Worm (Caenorhabditis elegans): ENCODE data around the gene col-40.

The col-40 gene

DNA sequence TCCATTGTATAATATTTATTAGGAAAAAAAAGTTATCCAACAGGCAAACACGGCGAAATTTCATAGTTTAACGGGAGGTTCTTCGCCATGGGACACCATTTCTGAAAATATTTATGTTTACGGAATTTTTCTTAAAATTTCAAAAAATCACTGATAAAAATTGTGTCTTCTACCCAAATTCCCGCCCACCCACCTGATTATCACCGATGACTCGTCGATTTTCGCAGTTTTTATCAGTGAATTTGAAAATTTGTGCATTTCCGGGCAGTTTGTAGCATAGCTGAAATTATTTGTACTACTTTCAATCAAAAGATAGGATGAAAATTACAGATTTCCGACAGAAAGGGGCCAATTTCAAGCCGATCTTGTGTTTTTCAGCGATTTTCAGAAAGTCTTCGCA is 5.4 kb downstream of the col-40 start:
- TF ChIP-seq lir-3 (tag; optimal IDR thresholded peaks at IDR 0.05; ENCODE audit: poor library complexity), result no peak
- no peak for TF ChIP-seq nhr-71 (tag; optimal IDR thresholded peaks at IDR 0.05)
- TF ChIP-seq elt-2 (tag; optimal IDR thresholded peaks at IDR 0.05), result peak; percentile 94
- no peak for TF ChIP-seq efl-1 (optimal IDR thresholded peaks at IDR 0.05)
- TF ChIP-seq efl-1 (GFP tag; optimal IDR thresholded peaks at IDR 0.05 in 1 of 2), result peak in 1 of 2 experiments; percentile 56
- TF ChIP-seq pqm-1 (tag; optimal IDR thresholded peaks at IDR 0.05), result peak; percentile 33
- TF ChIP-seq jun-1 (tag; optimal IDR thresholded peaks at IDR 0.05), result peak; percentile 12

DNA sequence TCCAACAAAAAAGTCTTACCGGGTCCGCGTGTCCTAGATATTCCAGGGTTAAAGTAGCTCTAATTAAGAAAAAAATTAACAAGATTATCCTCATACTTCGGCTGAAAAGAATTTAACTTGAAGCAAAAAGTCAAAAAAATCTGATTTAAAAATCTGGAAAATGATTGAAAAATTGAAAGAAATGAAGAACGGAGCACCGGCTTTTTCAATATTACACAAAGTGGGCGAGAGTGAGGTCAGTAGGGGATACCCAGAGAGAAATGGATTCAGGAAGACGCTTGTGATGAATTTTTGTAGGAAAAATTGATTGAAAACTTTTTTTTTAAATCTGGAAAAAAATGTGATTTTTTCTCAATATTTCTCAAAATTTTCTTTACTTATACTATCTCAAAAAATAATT is 6.0 kb downstream of the col-40 start, which contains the start of gene pho-14:
TSS of gene pho-14 (minus strand) at position 101 of the 400 bp plus-strand sequence.
- TF ChIP-seq unc-30 (tag; optimal IDR thresholded peaks at IDR 0.05), result no peak

DNA sequence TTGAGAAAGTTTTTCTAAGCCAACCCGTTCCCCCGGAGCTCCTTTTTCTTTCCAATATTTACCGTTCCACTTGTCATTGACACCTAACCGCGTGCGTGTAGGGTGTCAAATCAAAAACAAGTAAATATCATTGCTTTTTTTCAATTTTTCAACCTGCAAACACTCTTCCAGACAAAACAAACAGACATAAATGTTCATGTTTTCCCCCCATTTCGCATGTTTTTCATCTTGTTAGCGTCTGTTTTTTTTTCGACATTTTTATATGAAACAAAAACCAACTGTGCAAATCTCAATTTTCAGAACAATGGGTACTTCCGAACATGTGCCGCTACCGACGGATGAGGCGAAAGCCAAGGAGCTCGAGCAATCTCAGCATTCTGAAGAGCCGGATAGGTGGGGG is 15.1 kb downstream of the col-40 start, which contains the start of gene snf-3:
TSS of gene snf-3 (plus strand) at position 301 of the 400 bp plus-strand sequence.
- TF ChIP-seq blmp-1 (tag; optimal IDR thresholded peaks at IDR 0.05), result no peak
- TF ChIP-seq lin-35 (GFP tag; optimal IDR thresholded peaks at IDR 0.05), result no peak
- no peak for TF ChIP-seq nhr-76 (tag; optimal IDR thresholded peaks at IDR 0.05)
- no peak for TF ChIP-seq unc-62 (GFP tag; optimal IDR thresholded peaks at IDR 0.05)
- TF ChIP-seq C34B4.2 (tag; optimal IDR thresholded peaks at IDR 0.05), result no peak
- no peak for TF ChIP-seq fkh-4 (tag; optimal IDR thresholded peaks at IDR 0.05; ENCODE audit: borderline replicate concordance)
- TF ChIP-seq unc-130 (tag; optimal IDR thresholded peaks at IDR 0.05), result no peak
- no peak for TF ChIP-seq nhr-71 (tag; optimal IDR thresholded peaks at IDR 0.05)
- TF ChIP-seq ama-1 (optimal IDR thresholded peaks at IDR 0.05), result no peak
- no peak for TF ChIP-seq zip-4 (GFP tag; optimal IDR thresholded peaks at IDR 0.05)
- no peak for TF ChIP-seq lin-15B (tag; optimal IDR thresholded peaks at IDR 0.05)
- TF ChIP-seq nhr-90 (tag; optimal IDR thresholded peaks at IDR 0.05; ENCODE audit: poor library complexity), result no peak
- TF ChIP-seq efl-3 (GFP tag; optimal IDR thresholded peaks at IDR 0.05), result no peak
- TF ChIP-seq ceh-90 (tag; optimal IDR thresholded peaks at IDR 0.05), result no peak
- TF ChIP-seq elt-2 (tag; optimal IDR thresholded peaks at IDR 0.05), result no peak
- no peak for TF ChIP-seq fkh-10 (GFP tag; optimal IDR thresholded peaks at IDR 0.05)
- TF ChIP-seq mep-1 (tag; optimal IDR thresholded peaks at IDR 0.05), result no peak
- TF ChIP-seq C04F5.9 (tag; optimal IDR thresholded peaks at IDR 0.05), result no peak

DNA sequence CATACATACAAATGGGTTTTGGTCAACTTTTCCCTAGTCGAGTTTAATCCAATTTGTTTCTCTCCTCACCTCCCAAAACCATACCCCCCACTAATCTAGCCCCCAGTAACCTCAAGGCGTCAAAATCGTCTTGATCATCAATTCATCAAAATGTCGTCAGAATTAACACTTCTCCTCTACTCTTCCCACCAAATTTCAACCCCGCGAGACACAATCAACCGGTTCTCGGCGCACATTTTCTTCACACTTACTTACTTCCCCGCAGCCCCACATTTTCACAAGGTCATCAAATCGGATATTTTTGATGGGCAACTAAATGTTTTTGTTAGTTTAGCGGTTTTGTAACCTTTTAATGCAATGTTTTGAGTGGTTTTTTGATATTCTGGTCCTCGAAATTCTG is 16.0 kb downstream of the col-40 start:
- TF ChIP-seq unc-62 (GFP tag; optimal IDR thresholded peaks at IDR 0.05) (no peak), efl-1 (optimal IDR thresholded peaks at IDR 0.05) (no peak), efl-1 (GFP tag; optimal IDR thresholded peaks at IDR 0.05 in 1 of 2) (no peak), snpc-4 (tag; optimal IDR thresholded peaks at IDR 0.05) (peak; percentile 48), elt-3 (tag; optimal IDR thresholded peaks at IDR 0.05) (peak in 2 of 6 experiments; percentile 8 to 16), pag-3 (tag; optimal IDR thresholded peaks at IDR 0.05; ENCODE audit: borderline replicate concordance, insufficient read depth) (no peak), skn-1 (tag; optimal IDR thresholded peaks at IDR 0.05) (peak; percentile 26), vab-15 (tag; optimal IDR thresholded peaks at IDR 0.05) (peak; percentile 53), xbp-1 (tag; optimal IDR thresholded peaks at IDR 0.05) (no peak), nhr-85 (tag) (peak; percentile 88), snu-23 (GFP tag; optimal IDR thresholded peaks at IDR 0.05) (peak; percentile 37), lin-13 (GFP tag; optimal IDR thresholded peaks at IDR 0.05) (peak; percentile 15), lsy-2 (tag; optimal IDR thresholded peaks at IDR 0.05) (peak in 1 of 2 experiments; percentile 4), alr-1 (tag; optimal IDR thresholded peaks at IDR 0.05; ENCODE audit: borderline replicate concordance) (no peak), hlh-4 (tag; optimal IDR thresholded peaks at IDR 0.05) (no peak), pax-3 (tag; optimal IDR thresholded peaks at IDR 0.05) (no peak), grh-1 (GFP tag; IDR thresholded peaks at IDR 0.05) (peak; percentile 63), nhr-84 (tag; optimal IDR thresholded peaks at IDR 0.05) (no peak), egl-13 (tag; optimal IDR thresholded peaks at IDR 0.05) (no peak), ceh-90 (tag; optimal IDR thresholded peaks at IDR 0.05) (no peak), blmp-1 (tag; optimal IDR thresholded peaks at IDR 0.05) (peak; percentile 68), mab-9 (GFP tag; IDR thresholded peaks at IDR 0.05) (no peak), aha-1 (tag; optimal IDR thresholded peaks at IDR 0.05) (no peak), dpl-1 (GFP tag; optimal IDR thresholded peaks at IDR 0.05) (no peak), irx-1 (tag; optimal IDR thresholded peaks at IDR 0.05) (no peak), lin-14 (GFP tag; optimal IDR thresholded peaks at IDR 0.05) (peak; percentile 70), nhr-20 (tag; optimal IDR thresholded peaks at IDR 0.05) (peak; percentile 23)
